Fruit fly (Drosophila melanogaster): ENCODE data around the gene CG2926.

Gene CG2926

DNA sequence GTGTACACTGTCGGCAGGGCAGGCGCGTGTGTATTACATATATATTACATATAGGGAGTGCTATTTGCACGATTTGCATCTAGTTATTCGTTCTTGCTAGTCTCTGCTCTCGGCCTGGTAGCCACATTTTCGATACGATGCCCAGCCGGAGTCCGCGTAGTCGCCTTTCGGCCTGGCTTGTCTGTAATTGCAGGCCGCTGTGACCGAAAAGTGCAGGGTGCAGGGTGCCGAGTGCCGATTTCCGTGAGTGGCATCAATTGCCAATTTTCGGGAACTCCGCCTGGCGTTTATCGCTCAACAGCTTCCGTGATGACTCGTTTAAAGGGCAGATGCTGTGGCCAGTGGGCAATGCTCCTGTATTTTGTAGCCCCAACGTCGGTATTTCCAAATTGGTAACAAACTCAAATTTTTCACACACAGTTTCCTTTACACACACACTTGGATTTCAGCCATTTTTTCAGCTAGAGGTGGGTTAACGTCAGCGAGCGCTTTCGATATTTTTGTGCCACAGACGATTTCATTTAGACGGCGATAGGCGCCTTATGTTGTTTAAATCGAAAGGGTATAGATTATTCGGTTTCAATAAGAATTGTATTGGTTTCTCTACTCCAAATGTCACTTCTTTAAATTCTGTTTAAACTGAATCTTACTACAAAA is at the start of gene CG2926 (continued):
- peak; percentile 37; the same call in 1 of the 2 replicates for TF ChIP-seq al (GFP tag; IDR thresholded peaks at IDR 0.05)
- no peak for TF ChIP-seq sr (GFP tag; IDR thresholded peaks at IDR 0.05)
- no peak for TF ChIP-seq CG8089 (GFP tag; optimal IDR thresholded peaks at IDR 0.05)
- peak; percentile 64 for TF ChIP-seq CG32532 (GFP tag; IDR thresholded peaks at IDR 0.05)
- TF ChIP-seq mld (GFP tag; IDR thresholded peaks at IDR 0.05; ENCODE audit: partially characterized antibody): peak; percentile 91
- TF ChIP-seq Bteb2 (GFP tag; optimal IDR thresholded peaks at IDR 0.05): no peak
- TF ChIP-seq seq (GFP tag; IDR thresholded peaks at IDR 0.05): no peak
- no peak for TF ChIP-seq yki (optimal IDR thresholded peaks at IDR 0.05)
- TF ChIP-seq lilli (GFP tag; optimal IDR thresholded peaks at IDR 0.05): peak; percentile 69
- peak in 1 of 2 experiments; percentile 25 for TF ChIP-seq dpn (GFP tag; optimal IDR thresholded peaks at IDR 0.05)
- TF ChIP-seq CG9727 (GFP tag; optimal IDR thresholded peaks at IDR 0.05): no peak
- peak; percentile 58 for TF ChIP-seq shn (GFP tag; optimal IDR thresholded peaks at IDR 0.05)
- TF ChIP-seq CG8290 (GFP tag; optimal IDR thresholded peaks at IDR 0.05): no peak
- no peak for TF ChIP-seq CG8290 (tag; optimal IDR thresholded peaks at IDR 0.05)
- no peak for TF ChIP-seq CG30403 (GFP tag; optimal IDR thresholded peaks at IDR 0.05)
- TF ChIP-seq Med (GFP tag): peak; percentile 92
- peak; percentile 27 for TF ChIP-seq CG10654 (GFP tag; optimal IDR thresholded peaks at IDR 0.05)
- TF ChIP-seq gsb-n (tag; optimal IDR thresholded peaks at IDR 0.05): no peak
- no peak for TF ChIP-seq zfh1 (GFP tag; IDR thresholded peaks at IDR 0.05)
- no peak for TF ChIP-seq tio (GFP tag; optimal IDR thresholded peaks at IDR 0.05)
- no peak for TF ChIP-seq CrebB (tag; optimal IDR thresholded peaks at IDR 0.05)
- TF ChIP-seq ranshi (GFP tag; IDR thresholded peaks at IDR 0.05): no peak
- peak; percentile 40 for TF ChIP-seq CG9437 (GFP tag; optimal IDR thresholded peaks at IDR 0.05)
- no peak for TF ChIP-seq CG16779 (GFP tag; IDR thresholded peaks at IDR 0.05)
- TF ChIP-seq crp (GFP tag; optimal IDR thresholded peaks at IDR 0.05): peak in 1 of 2 experiments; percentile 33
- TF ChIP-seq ash1 (GFP tag; optimal IDR thresholded peaks at IDR 0.05): no peak
- no peak for TF ChIP-seq CG3726 (GFP tag; IDR thresholded peaks at IDR 0.05)
- no peak for TF ChIP-seq mirr (GFP tag; optimal IDR thresholded peaks at IDR 0.05)
- no peak for TF ChIP-seq nerfin-1 (tag; optimal IDR thresholded peaks at IDR 0.05)
- no peak for TF ChIP-seq ham (GFP tag; IDR thresholded peaks at IDR 0.05)
- TF ChIP-seq ssp (GFP tag; IDR thresholded peaks at IDR 0.05): peak; percentile 56
- peak; percentile 100 for TF ChIP-seq D19A (tag; optimal IDR thresholded peaks at IDR 0.05)
- TF ChIP-seq CG8765 (GFP tag; IDR thresholded peaks at IDR 0.05): no peak
- peak; percentile 55 for TF ChIP-seq chm (GFP tag; IDR thresholded peaks at IDR 0.05)
- TF ChIP-seq CG31441 (GFP tag; IDR thresholded peaks at IDR 0.05): no peak
- TF ChIP-seq HmgZ (tag; optimal IDR thresholded peaks at IDR 0.05): peak; percentile 68
- peak; percentile 39 for TF ChIP-seq CG7786 (GFP tag; optimal IDR thresholded peaks at IDR 0.05)
- no peak for TF ChIP-seq CG31365 (tag; optimal IDR thresholded peaks at IDR 0.05)
- no peak for TF ChIP-seq Camta (GFP tag; optimal IDR thresholded peaks at IDR 0.05)
- peak; percentile 9 for TF ChIP-seq caup (GFP tag; optimal IDR thresholded peaks at IDR 0.05; ENCODE audit: severe bottlenecking)
- no peak for TF ChIP-seq B-H2 (GFP tag; optimal IDR thresholded peaks at IDR 0.05)
- TF ChIP-seq bsh (GFP tag; optimal IDR thresholded peaks at IDR 0.05): no peak
- no peak for TF ChIP-seq CG10274 (GFP tag; optimal IDR thresholded peaks at IDR 0.05)
- no peak for TF ChIP-seq CG31224 (GFP tag; IDR thresholded peaks at IDR 0.05)
- TF ChIP-seq unpg (GFP tag; optimal IDR thresholded peaks at IDR 0.05): no peak
- peak; percentile 70 for TF ChIP-seq mam (GFP tag; optimal IDR thresholded peaks at IDR 0.05)
- peak; percentile 84 for TF ChIP-seq unc-4 (GFP tag; IDR thresholded peaks at IDR 0.05; ENCODE audit: partially characterized antibody)
- TF ChIP-seq Deaf1 (tag; optimal IDR thresholded peaks at IDR 0.05): no peak
- TF ChIP-seq CG11093 (GFP tag; IDR thresholded peaks at IDR 0.05): no peak
- TF ChIP-seq vfl (GFP tag; optimal IDR thresholded peaks at IDR 0.05): peak; percentile 38
- TF ChIP-seq crol (GFP tag; IDR thresholded peaks at IDR 0.05): 0 out of 2 replicates have a peak, but pooled peaks have one; percentile 15
